Fruit fly (Drosophila melanogaster): ENCODE results near the gene CG45690.

dm6 chr2L:10616767-10617166, 41.3 kb upstream of the CG45690 start:
- TF ChIP-seq CG15269 (tag; optimal IDR thresholded peaks at IDR 0.05) (peak; percentile 57), Ssrp (tag; optimal IDR thresholded peaks at IDR 0.05) (peak; percentile 68), org-1 (GFP tag; optimal IDR thresholded peaks at IDR 0.05) (peak; percentile 64), C15 (GFP tag; IDR thresholded peaks at IDR 0.05) (0 out of 3 replicates have a peak, but pooled peaks have one; percentile 41), CG4360 (GFP tag; IDR thresholded peaks at IDR 0.05) (no peak), CG7839 (tag; optimal IDR thresholded peaks at IDR 0.05) (peak; percentile 81), lilli (GFP tag; optimal IDR thresholded peaks at IDR 0.05) (peak; percentile 56), CG8478 (optimal IDR thresholded peaks at IDR 0.05) (no peak), CG12299 (tag; optimal IDR thresholded peaks at IDR 0.05) (no peak), Lim3 (GFP tag; IDR thresholded peaks at IDR 0.05) (no peak), CG8281 (tag; optimal IDR thresholded peaks at IDR 0.05) (peak; percentile 30), CG18764 (GFP tag; optimal IDR thresholded peaks at IDR 0.05) (peak; percentile 54)

All from whole organism, embryonic.